Fruit fly (Drosophila melanogaster): Measurements from ENCODE around the gene eIF2beta.

The eIF2beta gene

DNA sequence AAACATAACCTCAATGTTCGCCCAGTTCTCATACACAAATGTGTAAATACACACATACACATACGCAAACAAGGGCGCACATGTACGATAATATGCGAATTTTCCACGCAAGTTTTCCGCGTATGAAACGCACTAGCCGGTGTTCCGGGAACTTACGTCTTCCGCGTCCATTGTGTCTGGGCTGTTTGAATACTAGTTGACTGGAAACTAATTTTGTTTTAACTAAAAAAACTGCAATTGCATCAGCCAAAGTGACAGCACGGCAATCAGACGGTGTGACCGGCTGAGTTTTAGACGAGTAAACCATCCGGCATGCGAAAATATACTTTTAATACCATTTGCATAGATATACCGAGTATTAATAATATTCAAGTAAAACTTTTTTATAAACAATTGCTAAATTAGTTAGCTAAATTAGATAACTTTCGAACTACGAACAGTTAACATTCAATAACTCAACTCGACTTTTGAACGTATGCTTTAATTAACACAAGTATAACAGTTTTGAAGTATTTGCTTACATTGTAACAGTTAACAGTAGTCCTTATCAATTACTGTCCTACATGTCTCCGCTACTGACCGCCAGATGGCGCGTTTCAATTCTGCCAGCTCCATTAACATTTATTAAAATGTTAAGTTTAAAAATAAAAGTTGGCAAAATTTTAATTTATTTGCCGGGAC is at the start of gene eIF2beta:
eIF2beta (minus strand) TSS at position 299 of the 681 bp plus-strand sequence.
- TF ChIP-seq CG9948 (tag; optimal IDR thresholded peaks at IDR 0.05) (no peak), Pif1A (GFP tag; optimal IDR thresholded peaks at IDR 0.05) (no peak), CG13204 (GFP tag; optimal IDR thresholded peaks at IDR 0.05) (no peak), CG15710 (tag; optimal IDR thresholded peaks at IDR 0.05) (peak; percentile 12), CG8159 (tag; optimal IDR thresholded peaks at IDR 0.05) (peak; percentile 15), Ets98B (GFP tag; IDR thresholded peaks at IDR 0.05) (no peak), Snoo (tag; optimal IDR thresholded peaks at IDR 0.05) (peak; percentile 35), CG10348 (GFP tag; IDR thresholded peaks at IDR 0.05) (no peak), CG14655 (GFP tag; optimal IDR thresholded peaks at IDR 0.05) (peak; percentile 42), D1 (tag; optimal IDR thresholded peaks at IDR 0.05) (no peak), Pif1B (GFP tag; optimal IDR thresholded peaks at IDR 0.05) (peak; percentile 0), rn (GFP tag; IDR thresholded peaks at IDR 0.05) (no peak), CG4496 (GFP tag; IDR thresholded peaks at IDR 0.05) (0 out of 3 replicates have a peak, but pooled peaks have one; percentile 9), CG12605 (GFP tag; IDR thresholded peaks at IDR 0.05) (no peak), CG8301 (tag; optimal IDR thresholded peaks at IDR 0.05) (no peak), fd96Ca (GFP tag; IDR thresholded peaks at IDR 0.05) (no peak), CG32121 (GFP tag; IDR thresholded peaks at IDR 0.05) (no peak), CG34367 (tag; optimal IDR thresholded peaks at IDR 0.05) (peak; percentile 20), gl (tag; optimal IDR thresholded peaks at IDR 0.05) (peak; percentile 0), EcR (GFP tag; optimal IDR thresholded peaks at IDR 0.05) (no peak)

DNA sequence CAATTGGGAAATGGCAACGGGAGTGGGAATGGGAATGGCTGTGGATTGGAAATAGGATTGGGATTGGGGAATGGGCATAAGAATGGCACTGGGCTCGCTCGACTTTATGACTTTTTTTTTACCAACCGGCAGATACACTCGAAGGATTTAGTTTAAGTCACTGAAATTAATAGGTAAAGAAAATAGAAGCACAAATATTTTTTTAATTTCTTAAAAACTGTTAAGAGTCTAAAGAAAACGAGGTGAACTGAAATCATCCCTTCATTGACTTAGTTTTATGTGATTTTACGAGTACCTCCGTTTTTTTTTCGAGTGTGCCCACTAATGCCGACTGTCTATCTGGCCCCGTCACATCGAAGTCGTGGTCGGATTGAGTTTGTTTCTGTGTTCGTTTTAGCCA is 48.3 kb upstream of the eIF2beta start:
- TF ChIP-seq CG8301 (tag; optimal IDR thresholded peaks at IDR 0.05) (peak; percentile 45), Pif1B (GFP tag; optimal IDR thresholded peaks at IDR 0.05) (peak; percentile 13), CG17806 (tag; optimal IDR thresholded peaks at IDR 0.05) (peak; percentile 34), CG4496 (GFP tag; IDR thresholded peaks at IDR 0.05) (0 out of 3 replicates have a peak, but pooled peaks have one; percentile 21), CG34367 (tag; optimal IDR thresholded peaks at IDR 0.05) (no peak), Pif1A (GFP tag; optimal IDR thresholded peaks at IDR 0.05) (peak; percentile 33), CG8159 (tag; optimal IDR thresholded peaks at IDR 0.05) (peak; percentile 25), CG9948 (tag; optimal IDR thresholded peaks at IDR 0.05) (peak; percentile 41), CG15710 (tag; optimal IDR thresholded peaks at IDR 0.05) (no peak), Ets98B (GFP tag; IDR thresholded peaks at IDR 0.05) (no peak), Snoo (tag; optimal IDR thresholded peaks at IDR 0.05) (no peak), rn (GFP tag; IDR thresholded peaks at IDR 0.05) (no peak), EcR (GFP tag; optimal IDR thresholded peaks at IDR 0.05) (no peak), CG10348 (GFP tag; IDR thresholded peaks at IDR 0.05) (no peak), CG32121 (GFP tag; IDR thresholded peaks at IDR 0.05) (no peak), CG13204 (GFP tag; optimal IDR thresholded peaks at IDR 0.05) (no peak), CG14655 (GFP tag; optimal IDR thresholded peaks at IDR 0.05) (peak; percentile 55), CG12605 (GFP tag; IDR thresholded peaks at IDR 0.05) (no peak), fd96Ca (GFP tag; IDR thresholded peaks at IDR 0.05) (no peak)

DNA sequence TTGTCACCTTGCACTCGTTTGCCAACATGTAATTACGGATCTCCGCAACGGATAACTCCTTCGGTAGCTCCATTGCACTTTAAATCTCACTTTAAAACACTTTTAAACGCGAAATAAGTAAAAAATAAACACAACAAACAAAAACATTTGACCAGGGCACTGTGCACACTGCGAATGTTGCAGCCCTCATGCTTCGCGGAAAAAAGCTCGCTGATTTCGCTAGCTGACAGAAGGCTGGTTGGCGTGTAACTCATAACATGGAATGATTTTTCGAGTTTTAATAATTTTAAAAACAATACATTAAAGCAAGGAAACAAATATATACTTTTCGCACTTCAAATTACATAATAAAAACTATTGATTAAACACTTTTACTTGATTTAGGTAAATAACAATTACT is 45.8 kb upstream of the eIF2beta start, which contains the start of gene sowah:
sowah (minus strand) TSS at position 177 of the 400 bp plus-strand sequence.
- TF ChIP-seq fd96Ca (GFP tag; IDR thresholded peaks at IDR 0.05), result no peak; the same call in 2 of the 3 replicates
- TF ChIP-seq CG13204 (GFP tag; optimal IDR thresholded peaks at IDR 0.05), result no peak
- TF ChIP-seq Snoo (tag; optimal IDR thresholded peaks at IDR 0.05), result peak; percentile 41
- peak; percentile 19 for TF ChIP-seq CG34367 (tag; optimal IDR thresholded peaks at IDR 0.05)
- TF ChIP-seq CG15710 (tag; optimal IDR thresholded peaks at IDR 0.05), result peak; percentile 59
- TF ChIP-seq Pif1A (GFP tag; optimal IDR thresholded peaks at IDR 0.05), result peak; percentile 1
- TF ChIP-seq D1 (tag; optimal IDR thresholded peaks at IDR 0.05), result peak; percentile 87
- TF ChIP-seq CG17806 (tag; optimal IDR thresholded peaks at IDR 0.05), result peak; percentile 8
- TF ChIP-seq CG8159 (tag; optimal IDR thresholded peaks at IDR 0.05), result peak; percentile 35
- TF ChIP-seq CG14655 (GFP tag; optimal IDR thresholded peaks at IDR 0.05), result peak; percentile 26
- TF ChIP-seq gl (tag; optimal IDR thresholded peaks at IDR 0.05), result no peak
- no peak for TF ChIP-seq CG10348 (GFP tag; IDR thresholded peaks at IDR 0.05)

DNA sequence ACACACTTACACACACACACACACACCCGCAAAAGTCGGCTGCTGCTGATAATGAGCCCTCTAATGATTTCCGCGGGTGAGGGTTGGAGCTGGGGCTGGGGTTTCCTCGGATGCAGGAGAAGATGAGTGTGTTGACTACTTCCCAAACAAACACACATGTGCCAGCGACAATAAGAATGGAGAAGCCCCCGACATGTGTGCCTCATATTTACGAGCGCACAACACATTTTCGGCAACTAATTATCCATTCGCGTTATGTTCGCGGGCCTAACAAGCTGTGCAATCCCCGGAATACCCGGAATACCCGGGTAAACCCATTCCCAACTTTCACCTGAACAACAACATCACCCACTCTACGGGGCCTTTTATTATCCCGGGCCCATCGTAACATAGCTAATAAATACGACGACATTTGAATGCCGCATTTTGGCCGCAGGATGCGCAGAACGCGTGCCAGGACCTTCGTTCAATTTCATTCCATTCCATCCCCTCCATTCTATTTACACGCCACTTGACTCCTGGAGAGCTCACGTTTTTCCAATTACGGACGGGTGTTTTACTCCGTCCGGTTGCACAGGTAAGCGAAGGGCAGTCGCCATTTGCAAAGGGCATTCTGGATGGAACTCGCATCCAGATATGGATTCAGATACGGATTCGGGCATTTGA is 39.7 kb upstream of the eIF2beta start:
- TF ChIP-seq CG13204 (GFP tag; optimal IDR thresholded peaks at IDR 0.05), result no peak
- no peak for TF ChIP-seq CG8301 (tag; optimal IDR thresholded peaks at IDR 0.05)
- no peak for TF ChIP-seq gl (tag; optimal IDR thresholded peaks at IDR 0.05)
- TF ChIP-seq CG10348 (GFP tag; IDR thresholded peaks at IDR 0.05), result no peak
- no peak for TF ChIP-seq CG14655 (GFP tag; optimal IDR thresholded peaks at IDR 0.05)
- no peak for TF ChIP-seq D1 (tag; optimal IDR thresholded peaks at IDR 0.05)
- no peak for TF ChIP-seq Pif1B (GFP tag; optimal IDR thresholded peaks at IDR 0.05)
- no peak for TF ChIP-seq rn (GFP tag; IDR thresholded peaks at IDR 0.05)
- TF ChIP-seq CG4496 (GFP tag; IDR thresholded peaks at IDR 0.05), result no peak
- TF ChIP-seq CG32121 (GFP tag; IDR thresholded peaks at IDR 0.05), result no peak

DNA sequence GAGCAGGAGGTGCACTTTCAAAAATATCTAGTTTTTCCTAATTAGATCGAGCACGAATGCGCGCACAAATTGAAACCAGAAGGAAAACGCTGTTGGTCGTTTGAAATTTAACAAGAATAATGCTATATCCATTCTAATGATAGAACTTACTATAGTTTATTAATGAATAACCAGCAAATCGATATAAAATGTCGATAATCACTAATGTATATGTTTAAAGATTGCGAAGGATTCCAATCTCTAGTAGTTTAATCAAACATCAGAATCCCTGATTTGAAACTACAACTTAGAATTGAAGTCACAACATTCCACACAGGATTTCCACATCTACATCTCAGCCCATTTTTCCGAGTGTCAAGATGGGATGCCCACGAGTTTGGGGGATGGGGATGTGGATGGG is 38.9 kb upstream of the eIF2beta start:
- no peak for TF ChIP-seq CG8301 (tag; optimal IDR thresholded peaks at IDR 0.05)
- TF ChIP-seq CG13204 (GFP tag; optimal IDR thresholded peaks at IDR 0.05), result no peak
- no peak for TF ChIP-seq CG4496 (GFP tag; IDR thresholded peaks at IDR 0.05)
- no peak for TF ChIP-seq D1 (tag; optimal IDR thresholded peaks at IDR 0.05)
- TF ChIP-seq CG14655 (GFP tag; optimal IDR thresholded peaks at IDR 0.05), result no peak
- no peak for TF ChIP-seq CG34367 (tag; optimal IDR thresholded peaks at IDR 0.05)
- TF ChIP-seq Snoo (tag; optimal IDR thresholded peaks at IDR 0.05), result no peak
- no peak for TF ChIP-seq CG17806 (tag; optimal IDR thresholded peaks at IDR 0.05)
- TF ChIP-seq CG10348 (GFP tag; IDR thresholded peaks at IDR 0.05), result no peak
- TF ChIP-seq CG12605 (GFP tag; IDR thresholded peaks at IDR 0.05), result no peak
- TF ChIP-seq Ets98B (GFP tag; IDR thresholded peaks at IDR 0.05), result no peak
